Fruit fly (Drosophila melanogaster) whole organism, larva: ENCODE measurements around the gene Gr93b.

ENCODE experiments used
- noc ChIP-seq: fragments of 200-800 bp; sonication (Bioruptor generic); optimal IDR thresholded peaks from 3 replicates; lab custom pipeline; 2019; ENCODE audit warnings: missing biosample characterization, mild to moderate bottlenecking, missing genetic modification characterization, moderate library complexity

The Gr93b gene

DNA sequence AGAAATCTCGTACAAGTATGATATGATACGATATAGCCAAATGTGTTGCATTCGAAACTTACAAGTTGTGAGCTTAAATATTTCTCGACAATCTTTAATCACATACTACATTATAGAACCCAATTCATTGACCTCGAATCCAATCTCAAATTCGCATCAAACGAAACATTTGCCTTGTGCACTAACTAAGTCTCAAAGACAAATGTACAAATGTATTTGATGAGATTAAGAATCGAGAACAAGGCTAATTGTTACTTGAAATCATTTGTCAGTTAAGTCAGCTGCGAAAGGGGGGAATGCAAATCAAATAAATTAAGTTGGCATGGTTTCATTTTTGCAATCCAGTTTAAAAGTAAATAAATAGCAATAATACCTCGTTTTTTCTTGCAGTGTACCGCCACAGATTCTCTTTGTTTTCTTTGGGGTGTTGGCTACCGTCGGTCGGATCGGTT, 5.0 kb downstream of the Gr93b start:
- TF ChIP-seq noc (tag; lab: Kevin White, UChicago), result no peak

- no peak for TF ChIP-seq noc (tag; lab: Kevin White, UChicago)
Observed at dm6 chr3R:21837069-21837977, 6.2 kb downstream of the Gr93b start.

- no peak for TF ChIP-seq noc (tag; lab: Kevin White, UChicago)
Observed at dm6 chr3R:21836614-21837013, 7.0 kb downstream of the Gr93b start.

DNA sequence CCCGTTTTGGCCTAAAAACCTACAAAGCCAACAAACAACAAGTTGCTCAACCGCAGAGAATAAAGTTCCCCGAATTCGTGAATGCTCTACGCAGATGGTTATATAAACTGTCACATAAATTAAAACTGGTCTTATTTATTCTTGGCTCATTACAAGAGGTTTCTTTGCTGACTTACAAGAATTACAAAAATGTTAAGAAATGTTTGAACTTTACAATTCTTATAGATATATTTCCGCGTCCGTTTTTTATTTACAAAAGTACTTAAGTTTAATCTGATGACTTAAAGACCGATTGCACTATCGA, 7.4 kb downstream of the Gr93b start:
- no peak for TF ChIP-seq noc (tag; lab: Kevin White, UChicago)

- no peak for TF ChIP-seq noc (tag; lab: Kevin White, UChicago)
Observed at dm6 chr3R:21835388-21836200, 8.0 kb downstream of the Gr93b start.

DNA sequence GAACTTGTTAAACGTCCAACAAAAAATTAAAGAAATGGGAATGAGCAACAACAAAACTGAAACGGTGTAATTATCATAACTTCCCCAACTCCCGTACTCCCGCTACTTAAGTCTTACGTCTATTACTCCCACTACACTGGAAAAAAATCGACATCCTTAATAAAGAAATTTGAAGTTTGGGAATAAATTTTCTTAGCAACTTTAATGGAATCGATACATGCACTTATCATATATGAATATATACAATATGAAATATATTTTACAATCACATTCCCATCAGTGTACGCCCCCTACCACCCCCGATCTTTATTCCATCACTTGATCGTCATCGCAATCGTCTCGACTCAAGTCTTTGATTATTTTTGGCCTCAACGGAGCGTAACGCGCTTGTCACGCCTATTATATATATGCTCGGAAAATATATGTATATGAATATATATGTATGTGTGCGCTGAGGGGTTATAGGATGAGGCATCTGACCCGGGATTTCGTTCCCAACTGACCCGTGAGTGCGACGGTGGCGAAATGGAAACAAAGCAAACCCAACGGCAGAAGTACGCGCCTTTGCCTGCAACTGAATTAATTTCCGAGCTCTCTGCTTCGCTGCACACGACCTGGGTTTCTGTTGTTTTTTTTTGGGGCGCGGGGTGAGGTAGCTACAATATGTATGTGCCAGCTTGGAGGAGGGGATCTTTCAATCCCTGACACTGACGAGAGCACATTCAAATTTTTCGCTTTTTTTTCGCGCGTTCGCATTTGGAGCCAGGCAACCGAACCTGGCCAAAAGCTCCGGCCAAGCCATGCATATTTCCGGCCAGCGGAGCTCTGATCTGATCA, 9.1 kb downstream of the Gr93b start:
- TF ChIP-seq noc (tag; lab: Kevin White, UChicago), result no peak

DNA sequence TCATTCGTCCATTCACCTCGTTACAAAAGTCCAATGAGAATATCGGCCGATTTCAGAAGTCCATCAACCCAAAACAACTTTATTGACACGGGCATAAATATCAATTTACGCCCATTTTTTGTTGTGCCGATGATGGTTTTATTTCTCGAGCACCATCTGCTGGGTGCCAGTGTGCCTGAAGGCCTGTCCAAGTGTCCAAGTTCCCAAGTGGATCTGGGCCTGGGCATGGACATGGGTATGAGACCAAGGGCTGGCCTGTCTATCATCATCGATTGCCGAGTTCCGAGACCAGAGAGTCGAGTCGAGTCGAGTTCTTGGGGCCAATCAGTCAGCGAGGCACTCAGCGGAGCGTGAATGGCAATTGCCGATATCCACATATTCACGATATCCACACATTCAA, 11.4 kb downstream of the Gr93b start, which contains the start of gene Gr93a:
TSS of gene Gr93a (plus strand) at position 301 of the 400 bp plus-strand sequence.
- no peak for TF ChIP-seq noc (tag; lab: Kevin White, UChicago)

DNA sequence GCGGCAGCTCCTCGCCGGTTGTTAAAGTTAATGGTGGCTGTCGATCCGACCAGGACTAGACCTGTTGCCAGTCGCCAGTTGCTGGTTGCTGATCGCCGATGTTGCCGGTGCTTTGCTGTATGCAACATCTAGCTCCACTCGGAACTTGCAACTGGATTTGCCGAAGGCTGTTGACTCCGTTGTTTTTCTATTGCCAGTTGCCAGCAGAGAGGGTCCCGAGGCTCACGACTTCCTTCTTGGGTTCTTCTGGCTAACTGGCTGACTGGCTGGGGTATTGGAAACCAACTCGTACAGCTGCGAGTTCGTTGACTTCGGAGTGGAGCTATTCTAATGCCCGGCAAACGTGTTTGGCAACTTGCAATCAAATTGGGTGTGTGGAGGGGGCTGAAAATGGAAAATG, 12.5 kb downstream of the Gr93b start:
- no peak for TF ChIP-seq noc (tag; lab: Kevin White, UChicago)

- no peak for TF ChIP-seq noc (tag; lab: Kevin White, UChicago)
Observed at dm6 chr3R:21830303-21830707, 13.3 kb downstream of the Gr93b start.

dm6 chr3R:21829487-21829957, 14.0 kb downstream of the Gr93b start:
- no peak for TF ChIP-seq noc (tag; lab: Kevin White, UChicago)

- no peak for TF ChIP-seq noc (tag; lab: Kevin White, UChicago)
Observed at dm6 chr3R:21828785-21829486, 14.6 kb downstream of the Gr93b start.

- no peak for TF ChIP-seq noc (tag; lab: Kevin White, UChicago)
Observed at dm6 chr3R:21828040-21828526, 15.5 kb downstream of the Gr93b start.

DNA sequence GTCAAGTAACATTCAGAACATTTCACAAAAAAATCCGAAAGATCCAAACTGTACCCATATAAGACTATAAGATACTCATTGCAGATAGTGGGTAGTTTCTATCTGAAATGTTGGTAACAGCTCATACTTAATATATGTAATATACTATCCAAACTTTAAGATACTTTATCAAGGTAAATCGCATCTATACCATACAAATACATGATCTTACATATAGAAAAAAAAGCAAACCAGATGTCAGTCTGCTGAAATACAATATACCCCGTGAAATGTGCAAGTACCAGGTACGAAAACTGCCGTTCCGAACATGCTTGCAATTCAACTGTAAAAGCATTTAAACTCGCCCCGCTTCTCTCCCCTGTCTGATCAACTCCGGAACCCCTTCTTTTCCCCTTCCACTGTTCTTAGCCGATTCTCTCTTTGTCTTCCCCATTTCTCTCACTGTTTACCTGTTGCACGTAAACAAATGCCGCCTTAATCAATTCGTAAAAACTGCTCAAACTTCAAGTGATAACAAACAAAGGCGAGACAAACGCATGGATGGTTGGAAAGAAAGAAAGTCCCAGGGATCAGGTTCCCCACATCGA, 16.0 kb downstream of the Gr93b start:
- no peak for TF ChIP-seq noc (tag; lab: Kevin White, UChicago)
